Fruit fly (Drosophila melanogaster): ENCODE data around the gene Cp16.

DNA sequence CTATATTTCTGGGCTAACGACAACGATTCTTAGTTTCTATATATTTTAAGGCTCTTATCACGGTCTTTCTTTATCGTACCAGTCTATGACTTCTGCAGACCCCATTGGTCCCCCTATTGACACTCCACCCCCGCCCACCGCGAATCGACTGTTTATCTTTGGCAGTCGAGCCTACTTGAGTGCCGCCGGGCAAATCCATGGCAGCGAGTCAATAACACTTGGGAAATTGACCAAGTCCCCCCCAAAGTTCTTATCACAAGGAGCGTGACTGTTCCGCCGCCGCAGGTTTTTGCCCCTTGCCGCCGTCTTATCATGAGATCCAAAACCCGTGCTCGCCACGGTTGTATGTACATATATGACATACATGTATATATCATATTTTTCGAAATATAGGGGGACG lies 32.1 kb upstream of the Cp16 start:
- peak; percentile 21 for TF ChIP-seq CG5204 (GFP tag; optimal IDR thresholded peaks at IDR 0.05)
- no peak for TF ChIP-seq cic (GFP tag; optimal IDR thresholded peaks at IDR 0.05)
- TF ChIP-seq toe (GFP tag; optimal IDR thresholded peaks at IDR 0.05) = no peak
- peak; percentile 25 for TF ChIP-seq Mnt (GFP tag; optimal IDR thresholded peaks at IDR 0.05)
- no peak for TF ChIP-seq CG12768 (GFP tag; optimal IDR thresholded peaks at IDR 0.05)
- no peak for TF ChIP-seq Crg-1 (GFP tag; optimal IDR thresholded peaks at IDR 0.05)
- TF ChIP-seq CG7045 (GFP tag; optimal IDR thresholded peaks at IDR 0.05) = no peak
- TF ChIP-seq CG7101 (tag; optimal IDR thresholded peaks at IDR 0.05) = no peak
- no peak for TF ChIP-seq CG11617 (GFP tag; optimal IDR thresholded peaks at IDR 0.05)

All from whole organism, adult.